Worm (Caenorhabditis elegans): ENCODE data around the gene nhr-219.

- TF ChIP-seq fkh-10 (GFP tag; optimal IDR thresholded peaks at IDR 0.05) = no peak
- TF ChIP-seq nhr-237 (tag; optimal IDR thresholded peaks at IDR 0.05) = no peak
- TF ChIP-seq ZK546.5 (tag; optimal IDR thresholded peaks at IDR 0.05) = no peak
- TF ChIP-seq unc-62 (GFP tag; optimal IDR thresholded peaks at IDR 0.05) = no peak
- TF ChIP-seq ama-1 (optimal IDR thresholded peaks at IDR 0.05) = no peak
- no peak for TF ChIP-seq pqm-1 (tag; optimal IDR thresholded peaks at IDR 0.05)
- no peak for TF ChIP-seq nhr-11 (tag; optimal IDR thresholded peaks at IDR 0.05)
Measured at ce11 chrV:8991679-8992078, 25.7 kb upstream of the nhr-219 start, which contains the start of gene F59E11.6.

All from whole organism, L3 larva.